Worm (Caenorhabditis elegans): ENCODE results near the gene tbc-7.

Gene tbc-7

ce11 chrX:5165037-5165436, 31.0 kb downstream of the tbc-7 start, which contains the start of gene mans-3:
mans-3 (plus strand) TSS chrX:5165395.
- no peak for TF ChIP-seq ahr-1 (tag; optimal IDR thresholded peaks at IDR 0.05)
- TF ChIP-seq K09A11.1 (tag; optimal IDR thresholded peaks at IDR 0.05; ENCODE audit: insufficient read depth): peak; percentile 42
- no peak for TF ChIP-seq hlh-6 (tag; optimal IDR thresholded peaks at IDR 0.05)
- peak; percentile 54 for TF ChIP-seq sox-4 (tag; optimal IDR thresholded peaks at IDR 0.05)
- TF ChIP-seq ttx-3 (tag; optimal IDR thresholded peaks at IDR 0.05): peak; percentile 74
- peak; percentile 29 for TF ChIP-seq ceh-6 (GFP tag; optimal IDR thresholded peaks at IDR 0.05)
- peak; percentile 72 for TF ChIP-seq unc-55 (GFP tag; optimal IDR thresholded peaks at IDR 0.05)
- peak; percentile 28; the same call in 1 of the 2 replicates for TF ChIP-seq ceh-45 (GFP tag; IDR thresholded peaks at IDR 0.05)
- peak; percentile 91 for TF ChIP-seq nfya-1 (tag; optimal IDR thresholded peaks at IDR 0.05)
- TF ChIP-seq pqm-1 (tag; optimal IDR thresholded peaks at IDR 0.05): no peak
- peak; percentile 90 for TF ChIP-seq ref-2 (tag; optimal IDR thresholded peaks at IDR 0.05)
- TF ChIP-seq K02D7.2 (tag; optimal IDR thresholded peaks at IDR 0.05): no peak
- TF ChIP-seq elt-2 (tag; optimal IDR thresholded peaks at IDR 0.05): peak; percentile 72
- peak; percentile 39 for TF ChIP-seq ceh-14 (tag; optimal IDR thresholded peaks at IDR 0.05)
- TF ChIP-seq fkh-6 (tag; optimal IDR thresholded peaks at IDR 0.05): peak; percentile 16
- peak; percentile 20 for TF ChIP-seq ceh-48 (tag; optimal IDR thresholded peaks at IDR 0.05)
- TF ChIP-seq tbx-2 (tag; optimal IDR thresholded peaks at IDR 0.05): peak; percentile 79
- TF ChIP-seq nhr-11 (tag; optimal IDR thresholded peaks at IDR 0.05): no peak
- no peak for TF ChIP-seq ceh-9 (tag; optimal IDR thresholded peaks at IDR 0.05)
- peak; percentile 53 for TF ChIP-seq F13H6.1 (tag; optimal IDR thresholded peaks at IDR 0.05)
- TF ChIP-seq ceh-2 (tag; optimal IDR thresholded peaks at IDR 0.05): peak; percentile 51
- peak; percentile 67 for TF ChIP-seq ztf-16 (tag; optimal IDR thresholded peaks at IDR 0.05)
- TF ChIP-seq sdc-2 (tag; optimal IDR thresholded peaks at IDR 0.05): peak; percentile 76
- TF ChIP-seq madf-2 (tag; optimal IDR thresholded peaks at IDR 0.05): no peak
- no peak for TF ChIP-seq tbx-7 (tag; optimal IDR thresholded peaks at IDR 0.05)
- peak; percentile 44 for TF ChIP-seq ceh-19 (GFP tag; optimal IDR thresholded peaks at IDR 0.05)
- peak; percentile 51 for TF ChIP-seq dmd-4 (tag; optimal IDR thresholded peaks at IDR 0.05; ENCODE audit: borderline replicate concordance)
- no peak for TF ChIP-seq pax-1 (tag; optimal IDR thresholded peaks at IDR 0.05)
- no peak for TF ChIP-seq pag-3 (tag; optimal IDR thresholded peaks at IDR 0.05; ENCODE audit: borderline replicate concordance)
- TF ChIP-seq hlh-15 (tag; optimal IDR thresholded peaks at IDR 0.05): peak; percentile 6
- TF ChIP-seq hlh-30 (tag; optimal IDR thresholded peaks at IDR 0.05; ENCODE audit: insufficient read depth): peak; percentile 76
- TF ChIP-seq pat-9 (tag; optimal IDR thresholded peaks at IDR 0.05): peak; percentile 42
- no peak for TF ChIP-seq pha-4 (tag; optimal IDR thresholded peaks at IDR 0.05)
- peak; percentile 15 for TF ChIP-seq pha-2 (tag; optimal IDR thresholded peaks at IDR 0.05)
- no peak for TF ChIP-seq ceh-30 (tag; optimal IDR thresholded peaks at IDR 0.05)
- peak; percentile 39 for TF ChIP-seq ets-4 (tag; optimal IDR thresholded peaks at IDR 0.05)
- TF ChIP-seq unc-86 (tag; optimal IDR thresholded peaks at IDR 0.05): peak; percentile 65
- peak; percentile 73 for TF ChIP-seq syd-9 (tag; optimal IDR thresholded peaks at IDR 0.05)
- peak; percentile 28 for TF ChIP-seq zip-5 (tag; optimal IDR thresholded peaks at IDR 0.05)
- TF ChIP-seq npax-4 (tag; optimal IDR thresholded peaks at IDR 0.05): peak; percentile 22
- no peak for TF ChIP-seq mec-3 (tag; optimal IDR thresholded peaks at IDR 0.05; ENCODE audit: borderline replicate concordance)
- peak; percentile 49 for TF ChIP-seq dve-1 (tag; optimal IDR thresholded peaks at IDR 0.05)
- TF ChIP-seq ceh-34 (tag; optimal IDR thresholded peaks at IDR 0.05): peak; percentile 69
- TF ChIP-seq lim-6 (tag; optimal IDR thresholded peaks at IDR 0.05): no peak
- no peak for TF ChIP-seq sox-2 (GFP tag; IDR thresholded peaks at IDR 0.05)
- no peak for TF ChIP-seq C38D4.7 (GFP tag; optimal IDR thresholded peaks at IDR 0.05)
- peak; percentile 56 for TF ChIP-seq gmeb-2 (tag; optimal IDR thresholded peaks at IDR 0.05)
- TF ChIP-seq Y22D7AL.16 (tag; optimal IDR thresholded peaks at IDR 0.05): peak; percentile 7
- peak; percentile 23 for TF ChIP-seq lin-11 (tag; optimal IDR thresholded peaks at IDR 0.05)
- peak; percentile 35 for TF ChIP-seq hlh-8 (tag; optimal IDR thresholded peaks at IDR 0.05)
- TF ChIP-seq ceh-18 (tag; optimal IDR thresholded peaks at IDR 0.05): peak; percentile 81
- TF ChIP-seq ceh-24 (tag; optimal IDR thresholded peaks at IDR 0.05): peak; percentile 41
- peak; percentile 38 for TF ChIP-seq eyg-1 (tag; optimal IDR thresholded peaks at IDR 0.05)
